Fruit fly (Drosophila melanogaster): ENCODE data around the gene CG34140.

The CG34140 gene

DNA sequence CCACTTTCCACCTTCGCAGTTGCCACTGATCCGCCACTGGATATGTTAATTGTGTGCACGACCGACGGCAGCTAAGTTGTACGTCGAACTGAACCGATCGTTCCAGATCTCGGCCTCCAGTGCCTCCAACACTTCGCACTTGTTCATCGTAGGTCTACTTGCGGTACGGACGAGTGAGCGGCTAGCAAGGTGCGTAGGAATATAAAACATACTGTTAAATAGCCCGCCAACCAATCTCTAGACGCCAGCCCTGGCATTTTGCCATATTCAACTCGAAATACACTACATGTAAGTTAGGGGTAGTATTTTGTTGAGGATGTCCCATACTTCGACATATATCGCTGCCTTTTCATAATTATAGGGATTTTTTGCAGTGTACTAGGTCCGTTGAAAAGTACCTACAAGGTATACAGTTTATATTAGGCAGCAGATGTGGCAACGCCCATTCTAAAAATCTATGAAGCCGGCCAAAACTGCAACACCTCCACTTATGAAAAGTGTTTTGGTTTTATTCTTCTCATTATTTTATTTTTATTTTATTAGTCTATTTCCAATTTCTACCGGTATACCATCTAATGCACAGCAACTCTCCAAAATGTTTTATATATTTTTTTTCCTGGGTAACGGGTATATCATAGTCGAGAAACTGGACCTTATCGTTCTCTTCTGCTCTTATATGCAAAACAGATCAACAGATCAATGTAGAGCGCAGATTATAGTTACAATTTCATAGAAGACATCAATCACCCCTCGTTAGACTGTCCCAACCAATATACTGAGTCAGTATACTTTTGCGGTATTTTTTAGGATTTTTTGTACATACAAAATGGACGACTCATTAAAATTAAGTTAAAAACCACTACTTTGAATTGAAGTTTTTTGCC lies 39.0 kb upstream of the CG34140 start, which contains the start of the genes pyx and CG33229 (continued):
- TF ChIP-seq usp (GFP tag; optimal IDR thresholded peaks at IDR 0.05) (no peak), ash1 (GFP tag; optimal IDR thresholded peaks at IDR 0.05) (no peak), toy (GFP tag; IDR thresholded peaks at IDR 0.05) (peak; percentile 55; the same call in 1 of the 2 replicates), sima (GFP tag; optimal IDR thresholded peaks at IDR 0.05) (peak; percentile 41), CG9932 (GFP tag; IDR thresholded peaks at IDR 0.05) (peak; percentile 94), CG12104 (GFP tag; optimal IDR thresholded peaks at IDR 0.05) (peak; percentile 90), CG7928 (GFP tag; optimal IDR thresholded peaks at IDR 0.05) (peak; percentile 92), ci (GFP tag; IDR thresholded peaks at IDR 0.05) (peak; percentile 64), onecut (GFP tag; IDR thresholded peaks at IDR 0.05) (peak; percentile 49), CG16779 (GFP tag; IDR thresholded peaks at IDR 0.05) (peak; percentile 85), NK7.1 (GFP tag; optimal IDR thresholded peaks at IDR 0.05) (peak; percentile 45), CG2678 (tag; optimal IDR thresholded peaks at IDR 0.05) (peak; percentile 92), CG3838 (GFP tag; optimal IDR thresholded peaks at IDR 0.05) (peak; percentile 56), CG33213 (GFP tag; optimal IDR thresholded peaks at IDR 0.05) (peak; percentile 31), cato (GFP tag; optimal IDR thresholded peaks at IDR 0.05; ENCODE audit: borderline replicate concordance) (peak; percentile 76), CG1832 (GFP tag; optimal IDR thresholded peaks at IDR 0.05) (no peak), Hsf (GFP tag; optimal IDR thresholded peaks at IDR 0.05) (peak; percentile 94), ro (GFP tag; IDR thresholded peaks at IDR 0.05) (peak; percentile 44; the same call in 1 of the 2 replicates), PHDP (tag; optimal IDR thresholded peaks at IDR 0.05) (peak; percentile 75), vnd (GFP tag; IDR thresholded peaks at IDR 0.05; ENCODE audit: partially characterized antibody) (no peak), CG8281 (tag; optimal IDR thresholded peaks at IDR 0.05) (peak; percentile 69), CG16815 (GFP tag; optimal IDR thresholded peaks at IDR 0.05) (peak; percentile 86), Meics (GFP tag; optimal IDR thresholded peaks at IDR 0.05) (peak; percentile 89), CG34224 (GFP tag; IDR thresholded peaks at IDR 0.05; ENCODE audit: partially characterized antibody) (no peak), tgo (GFP tag; IDR thresholded peaks at IDR 0.05) (peak; percentile 86), Elba2 (GFP tag; optimal IDR thresholded peaks at IDR 0.05) (no peak), CG11504 (tag; optimal IDR thresholded peaks at IDR 0.05) (peak; percentile 87), CG8944 (GFP tag; optimal IDR thresholded peaks at IDR 0.05) (peak; percentile 81), ems (GFP tag; optimal IDR thresholded peaks at IDR 0.05) (peak; percentile 77), Gug (GFP tag; IDR thresholded peaks at IDR 0.05) (peak; percentile 83), Neu2 (GFP tag; optimal IDR thresholded peaks at IDR 0.05; ENCODE audit: borderline replicate concordance) (peak; percentile 5), Antp (GFP tag; optimal IDR thresholded peaks at IDR 0.05) (peak; percentile 80), CG32532 (GFP tag; IDR thresholded peaks at IDR 0.05) (peak; percentile 93), jing (GFP tag; optimal IDR thresholded peaks at IDR 0.05) (no peak), Dip3 (GFP tag; optimal IDR thresholded peaks at IDR 0.05) (peak; percentile 87), nau (GFP tag; optimal IDR thresholded peaks at IDR 0.05) (no peak), prd (optimal IDR thresholded peaks at IDR 0.05) (no peak), prd (GFP tag; IDR thresholded peaks at IDR 0.05) (peak; percentile 83), sens (GFP tag) (peak; percentile 96), CG17612 (GFP tag; IDR thresholded peaks at IDR 0.05) (peak; percentile 50), CG30403 (GFP tag; optimal IDR thresholded peaks at IDR 0.05) (peak; percentile 95), CG10267 (tag; optimal IDR thresholded peaks at IDR 0.05) (peak; percentile 74), salm (tag; optimal IDR thresholded peaks at IDR 0.05) (peak; percentile 28), shn (GFP tag; optimal IDR thresholded peaks at IDR 0.05) (peak; percentile 78), Hr39 (optimal IDR thresholded peaks at IDR 0.05) (no peak), sqz (GFP tag; optimal IDR thresholded peaks at IDR 0.05) (peak; percentile 24), ftz-f1 (GFP tag; optimal IDR thresholded peaks at IDR 0.05) (peak; percentile 27), Mad (GFP tag; optimal IDR thresholded peaks at IDR 0.05) (peak; percentile 89), pum (GFP tag; optimal IDR thresholded peaks at IDR 0.05) (peak; percentile 78), CG3995 (GFP tag; optimal IDR thresholded peaks at IDR 0.05) (peak; percentile 43)

Measured in whole organism, embryonic.